Fruit fly (Drosophila melanogaster) whole organism, pupa: ENCODE results near the gene Noc3.

Experiments
- CG10348 ChIP-seq: fragments of 200-800 bp; sonication (Bioruptor generic); IDR thresholded peaks from 2 replicates; pipeline ENCODE4 v1.3.6; 2022; ENCODE audit warnings: missing biosample characterization, missing genetic modification characterization
- CG13204 ChIP-seq: fragments of 200-800 bp; sonication (Bioruptor generic); optimal IDR thresholded peaks from 2 replicates; lab custom pipeline; 2018; ENCODE audit warnings: missing biosample characterization, mild to moderate bottlenecking, missing genetic modification characterization, moderate library complexity
- CG14655 ChIP-seq: fragments of 200-800 bp; sonication (Bioruptor generic); optimal IDR thresholded peaks from 3 replicates; lab custom pipeline; 2017; ENCODE audit warnings: mild to moderate bottlenecking, missing biosample characterization, missing genetic modification reagents, missing genetic modification characterization
- CG15710 ChIP-seq: fragments of 200-800 bp; sonication (Bioruptor generic); optimal IDR thresholded peaks from 2 replicates; lab custom pipeline; 2018; ENCODE audit warnings: missing biosample characterization, mild to moderate bottlenecking, missing genetic modification characterization, moderate library complexity
- CG32121 ChIP-seq: fragments of 200-800 bp; sonication (Bioruptor generic); IDR thresholded peaks from 2 replicates; pipeline ENCODE4 v1.3.6; 2022; ENCODE audit warnings: missing biosample characterization, missing genetic modification characterization
- CG34367 ChIP-seq: fragments of 200-800 bp; sonication (Bioruptor generic); optimal IDR thresholded peaks from 2 replicates; lab custom pipeline; 2018; ENCODE audit warnings: missing biosample characterization, mild to moderate bottlenecking, missing genetic modification characterization
- CG4496 ChIP-seq: fragments of 200-800 bp; sonication (Bioruptor generic); IDR thresholded peaks from 3 replicates; pipeline ENCODE4 v1.3.6; 2022; ENCODE audit warnings: missing biosample characterization, missing genetic modification characterization
- CG8159 ChIP-seq: fragments of 200-800 bp; sonication (Bioruptor generic); optimal IDR thresholded peaks from 3 replicates; lab custom pipeline; 2018; ENCODE audit warnings: missing biosample characterization, mild to moderate bottlenecking, missing genetic modification characterization, moderate library complexity
- CG8301 ChIP-seq: fragments of 200-800 bp; sonication (Bioruptor generic); optimal IDR thresholded peaks from 2 replicates; lab custom pipeline; 2018; ENCODE audit warnings: missing biosample characterization, mild to moderate bottlenecking, missing genetic modification characterization
- CG9948 ChIP-seq: fragments of 200-800 bp; sonication (Bioruptor generic); optimal IDR thresholded peaks from 2 replicates; lab custom pipeline; 2018; ENCODE audit warnings: missing biosample characterization, mild to moderate bottlenecking, missing genetic modification characterization, moderate library complexity
- D1 ChIP-seq: fragments of 200-800 bp; sonication (Bioruptor generic); optimal IDR thresholded peaks from 2 replicates; lab custom pipeline; 2018; ENCODE audit warnings: missing biosample characterization, mild to moderate bottlenecking, missing genetic modification characterization, moderate library complexity
- Ets98B ChIP-seq: fragments of 200-800 bp; sonication (Bioruptor generic); IDR thresholded peaks from 2 replicates; pipeline ENCODE4 v1.3.6; 2022; ENCODE audit warnings: missing biosample characterization, missing genetic modification characterization

DNA sequence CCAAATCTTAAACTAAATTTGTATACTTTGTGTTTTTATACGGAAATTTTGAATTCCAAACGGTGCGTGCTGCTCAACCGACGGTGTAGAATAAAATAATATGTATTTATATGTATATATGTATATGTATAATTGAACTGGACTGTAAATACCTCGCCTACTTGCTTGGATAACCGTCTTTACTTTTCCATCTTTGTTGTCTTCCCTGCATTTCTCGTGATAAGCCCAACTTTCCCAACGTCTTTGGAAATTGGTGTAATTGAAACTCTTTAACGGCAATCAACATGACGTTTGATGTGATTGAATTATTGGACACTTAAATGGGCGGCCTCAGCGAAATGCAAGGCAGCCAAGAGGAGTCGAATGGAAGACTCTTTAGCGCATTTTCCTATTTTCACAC is 38.4 kb downstream of the Noc3 start, which contains the start of gene CG1288:
- TF ChIP-seq Ets98B (no peak), CG15710 (tag; lab: Kevin White, UChicago) (no peak), CG8159 (tag; lab: Kevin White, UChicago) (no peak), CG9948 (tag; lab: Kevin White, UChicago) (no peak), CG13204 (GFP tag; lab: Kevin White, UChicago) (no peak), CG14655 (no peak), D1 (no peak), CG32121 (GFP tag; lab: Robert Waterston, UW) (no peak), CG8301 (tag; lab: Kevin White, UChicago) (no peak), CG10348 (no peak), CG4496 (GFP tag; lab: Robert Waterston, UW) (no peak), CG34367 (tag; lab: Kevin White, UChicago) (no peak)
